Fruit fly (Drosophila melanogaster): ENCODE results near the gene Rab3-GEF.

Gene Rab3-GEF

DNA sequence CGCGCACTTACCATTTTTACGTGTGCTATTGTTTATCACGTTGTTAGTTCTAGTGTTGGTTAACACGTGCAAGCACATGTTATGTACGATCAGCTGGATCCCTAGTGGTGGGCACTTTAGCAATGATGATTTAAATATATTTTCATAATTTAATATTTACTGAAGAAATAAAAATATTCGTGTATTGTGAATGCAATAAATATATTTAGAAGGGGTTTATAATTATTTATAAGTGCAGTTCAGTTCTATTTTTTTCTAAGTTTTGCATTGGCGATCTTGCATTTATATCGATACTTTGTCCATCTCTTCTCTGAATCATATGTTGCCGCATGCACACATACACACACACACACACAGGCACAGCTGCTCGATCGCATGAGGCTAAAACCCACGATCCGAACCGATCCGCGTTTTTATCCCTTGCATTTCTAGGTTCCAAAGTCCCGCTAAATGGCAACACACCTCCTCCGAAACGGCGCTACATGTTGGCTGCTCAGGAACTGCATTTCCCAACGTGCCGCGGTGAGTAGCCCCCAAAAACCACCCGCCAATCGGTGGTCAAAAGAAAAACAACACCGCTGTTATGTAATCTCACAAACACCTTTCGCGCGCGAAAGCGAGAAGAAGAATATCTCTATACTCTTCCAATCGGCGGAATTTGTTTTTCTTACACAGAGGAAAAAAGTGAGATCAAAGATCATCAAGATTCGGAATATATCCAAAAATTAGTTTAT, 3.5 kb upstream of the Rab3-GEF start, which contains the start of the genes CG15027 and Dbct (continued):
- peak; percentile 49 for TF ChIP-seq CG8319 (GFP tag; optimal IDR thresholded peaks at IDR 0.05)
- TF ChIP-seq CG10631 (GFP tag; optimal IDR thresholded peaks at IDR 0.05) = peak; percentile 74
- no peak for TF ChIP-seq spab (GFP tag; optimal IDR thresholded peaks at IDR 0.05)
- TF ChIP-seq acj6 (GFP tag; optimal IDR thresholded peaks at IDR 0.05) = peak; percentile 65
- peak; percentile 35 for TF ChIP-seq Sox14 (GFP tag; optimal IDR thresholded peaks at IDR 0.05)
- TF ChIP-seq CG9139 (GFP tag; optimal IDR thresholded peaks at IDR 0.05) = no peak
- peak; percentile 46 for TF ChIP-seq Hr4 (GFP tag; optimal IDR thresholded peaks at IDR 0.05)
- peak; percentile 51 for TF ChIP-seq cyc (GFP tag; optimal IDR thresholded peaks at IDR 0.05)
- TF ChIP-seq dsx (GFP tag; optimal IDR thresholded peaks at IDR 0.05; ENCODE audit: poor library complexity, severe bottlenecking) = peak; percentile 46
- peak; percentile 23; the same call in 1 of the 2 replicates for TF ChIP-seq Gug (GFP tag; IDR thresholded peaks at IDR 0.05)
- TF ChIP-seq CG11762 (GFP tag; optimal IDR thresholded peaks at IDR 0.05; ENCODE audit: insufficient read depth) = no peak
- TF ChIP-seq CG10669 (GFP tag; optimal IDR thresholded peaks at IDR 0.05) = peak; percentile 45
- no peak for TF ChIP-seq CG1621 (tag; optimal IDR thresholded peaks at IDR 0.05)
- TF ChIP-seq lz (GFP tag; optimal IDR thresholded peaks at IDR 0.05) = peak; percentile 57
- no peak for TF ChIP-seq CG16779 (tag; optimal IDR thresholded peaks at IDR 0.05)
- TF ChIP-seq CG31627 (GFP tag; optimal IDR thresholded peaks at IDR 0.05) = peak; percentile 45
- peak; percentile 75 for TF ChIP-seq Eip78C (GFP tag)
- peak; percentile 67 for TF ChIP-seq Smox (GFP tag; optimal IDR thresholded peaks at IDR 0.05)
- peak; percentile 42 for TF ChIP-seq Hr39 (GFP tag; optimal IDR thresholded peaks at IDR 0.05)
- peak; percentile 44; the same call in 1 of the 2 replicates for TF ChIP-seq CG11294 (GFP tag; IDR thresholded peaks at IDR 0.05)

DNA sequence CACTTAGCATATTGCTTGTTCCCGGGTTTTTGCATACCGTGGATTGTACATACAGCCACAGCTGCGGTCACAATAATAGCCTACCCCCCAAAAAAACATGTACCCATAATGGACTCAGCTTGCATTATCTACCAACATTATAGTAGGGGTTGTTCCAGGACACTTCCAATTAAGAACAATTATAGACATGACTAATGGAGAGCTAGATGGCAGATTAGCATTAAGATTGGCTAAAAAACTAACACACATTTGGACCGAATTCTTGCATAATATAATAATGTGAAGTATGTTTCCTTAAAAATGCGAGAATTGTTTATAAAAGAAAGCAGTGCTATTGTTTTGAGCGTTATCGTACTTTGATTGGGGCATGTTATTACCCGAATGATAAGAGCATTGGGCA, 889 bp downstream of the Rab3-GEF start:
- TF ChIP-seq CG9139 (GFP tag; optimal IDR thresholded peaks at IDR 0.05) (no peak), Hr4 (GFP tag; optimal IDR thresholded peaks at IDR 0.05) (no peak), CG7368 (GFP tag; optimal IDR thresholded peaks at IDR 0.05) (no peak), CG8119 (GFP tag; IDR thresholded peaks at IDR 0.05) (no peak), CG32006 (GFP tag; optimal IDR thresholded peaks at IDR 0.05) (peak; percentile 21), CG11902 (GFP tag; optimal IDR thresholded peaks at IDR 0.05) (no peak), CG6276 (GFP tag; optimal IDR thresholded peaks at IDR 0.05) (no peak), eg (GFP tag; IDR thresholded peaks at IDR 0.05) (no peak), fd85E (GFP tag; optimal IDR thresholded peaks at IDR 0.05) (no peak), Eip78C (GFP tag) (peak; percentile 34), fd59A (GFP tag; optimal IDR thresholded peaks at IDR 0.05) (no peak), Hr39 (GFP tag; optimal IDR thresholded peaks at IDR 0.05) (peak; percentile 7), CG6808 (GFP tag; optimal IDR thresholded peaks at IDR 0.05) (no peak), CG16779 (tag; optimal IDR thresholded peaks at IDR 0.05) (no peak), Smox (GFP tag; optimal IDR thresholded peaks at IDR 0.05) (no peak), svp (GFP tag) (peak; percentile 68), CG34406 (GFP tag; optimal IDR thresholded peaks at IDR 0.05) (no peak), CG6792 (GFP tag; optimal IDR thresholded peaks at IDR 0.05) (no peak), fkh (GFP tag; optimal IDR thresholded peaks at IDR 0.05) (no peak), CG10669 (GFP tag; optimal IDR thresholded peaks at IDR 0.05) (peak; percentile 14), Met (GFP tag; optimal IDR thresholded peaks at IDR 0.05) (peak; percentile 3), pdm3 (GFP tag; optimal IDR thresholded peaks at IDR 0.05) (no peak), Eip75B (GFP tag; optimal IDR thresholded peaks at IDR 0.05) (peak; percentile 8), lz (GFP tag; optimal IDR thresholded peaks at IDR 0.05) (peak; percentile 4), CG31627 (GFP tag; optimal IDR thresholded peaks at IDR 0.05) (peak; percentile 13), Lpt (GFP tag; optimal IDR thresholded peaks at IDR 0.05) (no peak), CG8319 (GFP tag; optimal IDR thresholded peaks at IDR 0.05) (no peak), CG6854 (GFP tag; optimal IDR thresholded peaks at IDR 0.05) (no peak), CG3032 (tag; optimal IDR thresholded peaks at IDR 0.05) (no peak), topi (GFP tag; optimal IDR thresholded peaks at IDR 0.05) (peak; percentile 10), acj6 (GFP tag; optimal IDR thresholded peaks at IDR 0.05) (peak; percentile 6)
